Worm (Caenorhabditis elegans): ENCODE data around the gene mam-2.

The mam-2 gene

DNA sequence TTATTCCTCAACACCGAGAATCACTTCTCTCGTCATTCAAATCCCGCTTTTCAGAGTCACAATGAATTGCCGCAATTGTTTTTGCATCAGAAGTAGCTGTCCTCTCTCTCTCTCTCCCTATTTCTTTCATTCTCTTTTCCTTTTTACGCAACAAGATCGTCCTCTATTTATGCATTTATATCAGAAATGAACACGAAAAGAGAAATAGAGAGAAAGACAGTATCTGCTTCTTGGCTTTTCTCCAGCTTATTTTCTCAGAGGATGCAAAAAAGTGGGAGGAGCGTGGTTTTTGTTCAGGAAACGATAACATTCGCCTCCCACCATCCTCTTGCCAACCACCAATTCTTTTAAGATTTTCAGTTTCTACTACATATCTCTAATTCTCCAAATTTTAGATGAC is at the start of gene mam-2:
mam-2 (plus strand) TSS at position 301 of the 400 bp plus-strand sequence.
- TF ChIP-seq flt-1 (GFP tag; IDR thresholded peaks at IDR 0.05) (no peak), tab-1 (GFP tag; IDR thresholded peaks at IDR 0.05) (no peak), cog-1 (tag; optimal IDR thresholded peaks at IDR 0.05) (no peak), ref-1 (GFP tag; conservative IDR thresholded peaks at IDR 0.05) (no peak), ztf-23 (GFP tag; IDR thresholded peaks at IDR 0.05) (no peak), med-1 (GFP tag; optimal IDR thresholded peaks at IDR 0.05; ENCODE audit: insufficient read depth) (no peak), klf-2 (GFP tag; conservative IDR thresholded peaks at IDR 0.05) (no peak), ztf-29 (GFP tag; IDR thresholded peaks at IDR 0.05) (no peak), T22C8.4 (GFP tag; IDR thresholded peaks at IDR 0.05) (no peak)

ce11 chrIV:9933580-9933979 is 49.4 kb upstream of the mam-2 start, which contains the start of gene spe-29:
Gene spe-29 (plus strand): TSS chrIV:9933880.
- TF ChIP-seq ztf-23 (GFP tag; IDR thresholded peaks at IDR 0.05) (no peak), T22C8.4 (GFP tag; IDR thresholded peaks at IDR 0.05) (no peak), ref-1 (GFP tag; conservative IDR thresholded peaks at IDR 0.05) (no peak), klf-2 (GFP tag; conservative IDR thresholded peaks at IDR 0.05) (no peak), cog-1 (tag; optimal IDR thresholded peaks at IDR 0.05) (no peak), flt-1 (GFP tag; IDR thresholded peaks at IDR 0.05) (no peak), med-1 (GFP tag; optimal IDR thresholded peaks at IDR 0.05; ENCODE audit: insufficient read depth) (no peak), ztf-29 (GFP tag; IDR thresholded peaks at IDR 0.05) (no peak), tab-1 (GFP tag; IDR thresholded peaks at IDR 0.05) (no peak)

DNA sequence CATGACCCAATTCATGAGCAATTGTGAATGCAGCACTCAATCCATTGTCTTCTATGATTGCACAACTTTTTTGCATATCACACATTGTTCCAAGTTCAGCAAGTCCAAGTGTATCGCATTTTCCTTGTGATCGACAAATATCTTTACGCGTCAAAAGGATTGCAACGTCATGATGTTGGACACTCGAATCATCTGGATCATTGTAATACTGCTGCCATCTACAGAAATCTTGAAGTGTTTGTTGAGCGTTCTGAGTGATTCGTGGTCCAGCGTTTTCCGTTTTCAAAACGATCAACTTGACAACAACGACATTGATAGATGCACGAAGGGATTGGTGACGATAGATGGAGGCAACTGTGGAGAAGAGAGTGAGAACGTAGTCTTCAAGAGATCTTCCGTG is 39.8 kb upstream of the mam-2 start:
- TF ChIP-seq flt-1 (GFP tag; IDR thresholded peaks at IDR 0.05) (no peak), ztf-23 (GFP tag; IDR thresholded peaks at IDR 0.05) (no peak), cog-1 (tag; optimal IDR thresholded peaks at IDR 0.05) (no peak), T22C8.4 (GFP tag; IDR thresholded peaks at IDR 0.05) (no peak), klf-2 (GFP tag; conservative IDR thresholded peaks at IDR 0.05) (no peak), tab-1 (GFP tag; IDR thresholded peaks at IDR 0.05) (no peak), ref-1 (GFP tag; conservative IDR thresholded peaks at IDR 0.05) (no peak), med-1 (GFP tag; optimal IDR thresholded peaks at IDR 0.05; ENCODE audit: insufficient read depth) (no peak), ztf-29 (GFP tag; IDR thresholded peaks at IDR 0.05) (no peak)

- no peak for TF ChIP-seq ref-1 (GFP tag; conservative IDR thresholded peaks at IDR 0.05)
- no peak for TF ChIP-seq med-1 (GFP tag; optimal IDR thresholded peaks at IDR 0.05; ENCODE audit: insufficient read depth)
- TF ChIP-seq T22C8.4 (GFP tag; IDR thresholded peaks at IDR 0.05) = no peak
Measured at ce11 chrIV:9944279-9944678, 38.7 kb upstream of the mam-2 start.

DNA sequence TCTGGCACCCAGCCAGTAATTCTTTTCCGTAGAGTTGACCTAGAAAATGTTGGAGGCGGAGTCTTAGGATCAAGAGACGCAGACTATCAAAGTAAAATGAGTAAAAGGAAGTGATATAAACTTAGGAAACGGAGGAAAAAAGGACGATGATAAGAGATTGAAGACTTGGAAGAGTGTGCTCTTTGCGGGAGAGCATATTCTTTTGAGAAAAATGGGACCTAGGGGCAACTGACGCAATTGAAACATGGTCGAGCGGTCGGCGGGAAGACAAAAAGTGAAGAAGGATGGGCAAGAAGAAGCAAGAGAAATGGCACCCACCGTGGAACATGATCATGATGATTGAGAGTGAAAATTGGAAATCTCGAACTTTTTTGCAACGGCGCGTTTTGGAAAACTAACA is 35.0 kb upstream of the mam-2 start:
- TF ChIP-seq T22C8.4 (GFP tag; IDR thresholded peaks at IDR 0.05) (no peak), cog-1 (tag; optimal IDR thresholded peaks at IDR 0.05) (no peak), ref-1 (GFP tag; conservative IDR thresholded peaks at IDR 0.05) (no peak), ztf-29 (GFP tag; IDR thresholded peaks at IDR 0.05) (no peak), tab-1 (GFP tag; IDR thresholded peaks at IDR 0.05) (no peak), med-1 (GFP tag; optimal IDR thresholded peaks at IDR 0.05; ENCODE audit: insufficient read depth) (no peak), flt-1 (GFP tag; IDR thresholded peaks at IDR 0.05) (no peak)

DNA sequence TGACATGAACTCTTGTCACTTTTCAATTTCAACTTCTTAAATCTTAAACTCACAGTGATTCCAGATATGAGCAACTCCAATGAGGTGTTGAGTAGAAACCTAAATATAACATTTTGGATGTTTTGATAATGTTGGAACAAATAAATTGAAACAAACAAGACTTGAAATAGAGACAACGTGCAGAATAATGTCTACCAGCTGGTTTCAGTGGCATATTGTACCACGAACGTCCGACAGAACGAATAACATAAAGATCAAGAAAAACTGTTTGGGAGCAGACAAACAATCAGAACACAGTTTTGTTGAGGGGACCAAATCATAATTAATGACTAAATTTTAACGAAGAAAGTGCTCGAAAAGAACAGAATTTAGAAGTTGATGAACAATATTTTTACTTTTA is 29.7 kb upstream of the mam-2 start, which contains the start of gene gon-1:
gon-1 (minus strand) TSS at position 101 of the 400 bp plus-strand sequence.
- no peak for TF ChIP-seq med-1 (GFP tag; optimal IDR thresholded peaks at IDR 0.05; ENCODE audit: insufficient read depth)
- no peak for TF ChIP-seq flt-1 (GFP tag; IDR thresholded peaks at IDR 0.05)
- TF ChIP-seq tab-1 (GFP tag; IDR thresholded peaks at IDR 0.05) = no peak
- no peak for TF ChIP-seq ztf-23 (GFP tag; IDR thresholded peaks at IDR 0.05)
- TF ChIP-seq klf-2 (GFP tag; conservative IDR thresholded peaks at IDR 0.05) = no peak
- TF ChIP-seq ref-1 (GFP tag; conservative IDR thresholded peaks at IDR 0.05) = no peak
- no peak for TF ChIP-seq cog-1 (tag; optimal IDR thresholded peaks at IDR 0.05)
- TF ChIP-seq T22C8.4 (GFP tag; IDR thresholded peaks at IDR 0.05) = no peak
- TF ChIP-seq ztf-29 (GFP tag; IDR thresholded peaks at IDR 0.05) = no peak

DNA sequence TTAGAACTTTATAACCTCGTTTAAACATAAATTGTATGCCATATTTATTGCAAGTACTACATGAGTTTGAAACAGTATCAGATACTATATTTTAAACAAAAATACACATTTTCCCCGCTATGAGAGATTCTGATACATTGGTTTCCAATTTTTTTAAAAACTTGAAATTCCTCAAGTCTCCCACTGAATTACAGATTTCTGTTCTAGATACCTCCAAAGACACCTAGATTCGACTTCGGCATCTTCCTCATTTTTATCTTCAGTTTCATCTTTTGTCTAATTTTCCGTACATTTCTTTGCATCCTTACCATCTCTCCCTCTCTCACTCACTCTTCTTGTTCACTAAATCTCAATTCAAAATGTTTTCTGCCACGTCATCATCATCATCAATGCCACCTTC is 19.1 kb upstream of the mam-2 start, which contains the start of gene T13H10.2:
T13H10.2 (plus strand) TSS at position 301 of the 400 bp plus-strand sequence.
- no peak for TF ChIP-seq klf-2 (GFP tag; conservative IDR thresholded peaks at IDR 0.05)
- no peak for TF ChIP-seq ref-1 (GFP tag; conservative IDR thresholded peaks at IDR 0.05)

DNA sequence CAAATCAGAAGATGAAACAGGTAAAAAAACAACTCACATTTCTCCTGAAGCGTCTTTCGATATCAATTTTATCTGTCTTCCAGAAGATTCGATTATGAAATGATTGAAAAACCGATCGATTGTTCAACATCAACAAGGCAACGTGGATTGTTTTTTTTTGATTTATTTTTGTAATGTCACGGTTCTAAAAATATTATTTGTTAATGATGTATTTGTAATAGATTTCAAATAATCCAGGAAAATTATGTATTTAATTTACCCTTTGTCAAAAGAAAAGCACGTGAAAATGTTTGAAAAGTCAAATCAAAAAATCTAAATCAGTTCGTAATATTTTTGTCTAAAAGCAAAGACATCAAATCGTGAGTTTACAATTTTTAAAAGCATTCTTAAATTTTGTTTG is 13.9 kb upstream of the mam-2 start, which contains the start of the genes kin-5 and C47E12.11:
kin-5 (minus strand) TSS at position 101 of the 400 bp plus-strand sequence.
C47E12.11 (plus strand) TSS at position 320 of the 400 bp plus-strand sequence.
- TF ChIP-seq med-1 (GFP tag; optimal IDR thresholded peaks at IDR 0.05; ENCODE audit: insufficient read depth) = no peak
- TF ChIP-seq ztf-23 (GFP tag; IDR thresholded peaks at IDR 0.05) = no peak
- no peak for TF ChIP-seq ref-1 (GFP tag; conservative IDR thresholded peaks at IDR 0.05)
- TF ChIP-seq T22C8.4 (GFP tag; IDR thresholded peaks at IDR 0.05) = no peak
- no peak for TF ChIP-seq klf-2 (GFP tag; conservative IDR thresholded peaks at IDR 0.05)
- no peak for TF ChIP-seq tab-1 (GFP tag; IDR thresholded peaks at IDR 0.05)
- no peak for TF ChIP-seq cog-1 (tag; optimal IDR thresholded peaks at IDR 0.05)
- TF ChIP-seq flt-1 (GFP tag; IDR thresholded peaks at IDR 0.05) = no peak
- TF ChIP-seq ztf-29 (GFP tag; IDR thresholded peaks at IDR 0.05) = no peak

DNA sequence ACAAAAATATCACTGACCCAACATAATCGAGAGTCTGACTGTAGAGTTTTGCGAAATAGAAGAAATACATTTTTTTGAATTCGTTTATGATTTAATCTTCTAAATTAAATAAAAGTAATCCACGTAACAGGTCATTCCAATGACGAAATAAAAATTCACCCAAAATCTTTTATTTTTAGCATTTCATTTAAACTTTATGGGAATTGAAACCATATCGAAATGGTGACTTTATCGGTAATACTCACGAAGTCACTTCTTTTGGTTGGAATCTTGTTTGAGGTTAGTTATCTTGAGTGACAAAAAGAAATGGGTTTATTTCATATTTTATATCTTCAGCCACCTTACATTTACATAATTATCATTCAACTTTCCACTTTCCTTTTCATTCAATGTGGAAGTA is 10.4 kb upstream of the mam-2 start, which contains the start of the genes C47E12.12 and C47E12.10:
C47E12.12 (minus strand) TSS at position 101 of the 400 bp plus-strand sequence.
C47E12.10 (plus strand) TSS at position 172 of the 400 bp plus-strand sequence.
- TF ChIP-seq T22C8.4 (GFP tag; IDR thresholded peaks at IDR 0.05) (no peak), ztf-29 (GFP tag; IDR thresholded peaks at IDR 0.05) (no peak), cog-1 (tag; optimal IDR thresholded peaks at IDR 0.05) (no peak), flt-1 (GFP tag; IDR thresholded peaks at IDR 0.05) (no peak), ztf-23 (GFP tag; IDR thresholded peaks at IDR 0.05) (no peak), med-1 (GFP tag; optimal IDR thresholded peaks at IDR 0.05; ENCODE audit: insufficient read depth) (no peak), ref-1 (GFP tag; conservative IDR thresholded peaks at IDR 0.05) (no peak), klf-2 (GFP tag; conservative IDR thresholded peaks at IDR 0.05) (no peak), tab-1 (GFP tag; IDR thresholded peaks at IDR 0.05) (no peak)

- no peak for TF ChIP-seq T22C8.4 (GFP tag; IDR thresholded peaks at IDR 0.05)
- no peak for TF ChIP-seq ref-1 (GFP tag; conservative IDR thresholded peaks at IDR 0.05)
- TF ChIP-seq ztf-23 (GFP tag; IDR thresholded peaks at IDR 0.05) = no peak
- no peak for TF ChIP-seq flt-1 (GFP tag; IDR thresholded peaks at IDR 0.05)
- TF ChIP-seq klf-2 (GFP tag; conservative IDR thresholded peaks at IDR 0.05) = no peak
- no peak for TF ChIP-seq ztf-29 (GFP tag; IDR thresholded peaks at IDR 0.05)
- no peak for TF ChIP-seq med-1 (GFP tag; optimal IDR thresholded peaks at IDR 0.05; ENCODE audit: insufficient read depth)
- no peak for TF ChIP-seq tab-1 (GFP tag; IDR thresholded peaks at IDR 0.05)
- TF ChIP-seq cog-1 (tag; optimal IDR thresholded peaks at IDR 0.05) = no peak
Measured at ce11 chrIV:9974392-9974791, 8.6 kb upstream of the mam-2 start, which contains the start of gene C47E12.9. Gene C47E12.9 (plus strand): TSS chrIV:9974692.

All from whole organism, midembryonic.